Fruit fly (Drosophila melanogaster) whole organism, embryonic: ENCODE measurements around the gene anchor.

Source experiments
- BtbVII ChIP-seq: fragments of 200-800 bp; sonication (Bioruptor generic); optimal IDR thresholded peaks from 3 replicates; lab custom pipeline; 2017; ENCODE audit warnings: missing biosample characterization, mild to moderate bottlenecking, missing genetic modification characterization
- CG14050 ChIP-seq: fragments of 200-800 bp; sonication (Bioruptor generic); IDR thresholded peaks from 3 replicates; pipeline ENCODE4 v1.3.6; 2022; ENCODE audit warnings: missing biosample characterization, missing genetic modification characterization
- CG16779 ChIP-seq: fragments of 200-800 bp; sonication (Bioruptor generic); IDR thresholded peaks from 2 replicates; pipeline ENCODE4 v1.3.6; 2022; ENCODE audit warnings: missing biosample characterization, missing genetic modification characterization
- CG17385 ChIP-seq: fragments of 200-800 bp; sonication (Bioruptor generic); optimal IDR thresholded peaks from 3 replicates; lab custom pipeline; 2018; ENCODE audit warnings: missing biosample characterization, mild to moderate bottlenecking, missing genetic modification characterization
- Ptx1 ChIP-seq: fragments of 200-800 bp; sonication (Bioruptor generic); IDR thresholded peaks from 2 replicates; pipeline ENCODE4 v1.3.6; 2022; ENCODE audit warnings: missing biosample characterization, missing genetic modification characterization
- Scr ChIP-seq: fragments of 200-800 bp; sonication (Bioruptor generic); IDR thresholded peaks from 2 replicates; pipeline ENCODE4 v1.3.6; 2022; ENCODE audit warnings: missing biosample characterization, missing genetic modification characterization; ENCODE audit not compliant: partially characterized antibody
- gcm2 ChIP-seq: fragments of 200-800 bp; sonication (Bioruptor generic); optimal IDR thresholded peaks from 2 replicates; lab custom pipeline; 2016; ENCODE audit warnings: missing biosample characterization, missing genetic modification characterization
- tin ChIP-seq: fragments of 200-800 bp; sonication (Bioruptor generic); optimal IDR thresholded peaks from 3 replicates; lab custom pipeline; 2016; ENCODE audit warnings: missing biosample characterization, missing genetic modification characterization

DNA sequence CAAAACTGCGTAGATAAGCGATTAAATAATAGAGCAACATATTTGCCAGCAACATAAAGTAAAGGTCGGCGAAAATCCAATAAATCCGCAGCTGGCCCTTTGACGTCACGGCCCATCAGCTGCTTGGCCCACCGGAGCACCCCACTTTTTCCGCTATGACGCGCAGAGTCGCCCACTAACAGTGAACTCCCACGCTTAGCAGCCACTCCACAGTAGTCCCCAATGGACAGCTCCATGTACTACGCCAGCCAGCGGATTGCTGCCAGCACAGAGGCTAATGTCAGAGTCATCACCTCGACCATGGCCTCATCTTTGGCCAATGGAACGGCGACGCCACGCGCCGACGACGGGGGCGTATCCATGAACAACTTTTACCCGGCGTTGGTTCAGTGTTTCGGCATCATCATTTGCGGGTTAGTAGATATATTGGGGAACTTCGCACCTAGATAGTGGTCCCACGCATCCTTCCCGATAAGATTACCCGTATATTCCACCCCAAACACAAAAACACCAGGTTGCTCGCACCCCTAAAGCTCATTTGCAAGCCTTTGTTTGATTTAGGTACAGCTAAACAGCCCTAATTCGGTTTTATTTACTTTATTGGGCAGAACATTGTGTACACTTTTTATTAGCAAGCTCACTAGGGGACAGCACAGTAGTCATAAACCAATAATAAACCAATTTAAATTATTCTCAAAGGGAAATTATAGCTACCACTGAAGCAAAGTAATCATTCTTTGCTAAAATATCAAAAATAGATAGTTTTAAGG is 642 bp downstream of the anchor start:
- TF ChIP-seq CG14050: no peak
- no peak for TF ChIP-seq Scr (GFP tag; lab: Robert Waterston, UW)
- no peak for TF ChIP-seq Ptx1 (GFP tag; lab: Robert Waterston, UW)
- no peak for TF ChIP-seq gcm2 (GFP tag; lab: Kevin White, UChicago)
- no peak for TF ChIP-seq CG16779 (GFP tag; lab: Robert Waterston, UW)
- no peak for TF ChIP-seq CG17385 (GFP tag; lab: Kevin White, UChicago)
- TF ChIP-seq BtbVII: no peak
- no peak for TF ChIP-seq tin (GFP tag; lab: Kevin White, UChicago)
